Fruit fly (Drosophila melanogaster): Measurements from ENCODE around the gene CG44837.

DNA sequence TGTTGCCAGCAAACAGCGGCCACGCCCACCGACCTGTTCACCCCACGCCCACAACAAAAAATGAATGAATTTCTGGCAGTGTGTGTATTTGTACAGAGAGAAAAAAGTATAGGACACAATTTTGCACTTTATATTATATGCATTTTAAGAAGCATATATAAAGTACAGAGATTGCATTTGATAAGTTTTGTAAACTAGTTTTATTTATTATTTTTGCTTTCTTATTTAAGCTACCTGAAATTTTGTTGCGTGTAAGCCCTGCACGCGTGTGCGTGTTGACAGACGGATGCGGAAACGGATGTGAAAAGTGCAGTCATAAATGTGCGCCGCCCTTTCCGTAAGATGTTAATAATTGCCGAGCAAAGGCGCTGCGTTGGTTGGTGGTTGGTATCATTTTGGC is 41.9 kb downstream of the CG44837 start:
- no peak for TF ChIP-seq CG8478 (optimal IDR thresholded peaks at IDR 0.05)
- TF ChIP-seq CTCF (optimal IDR thresholded peaks at IDR 0.05): no peak
